Fruit fly (Drosophila melanogaster) whole organism, embryonic: Measurements from ENCODE around the gene osi.

Source experiments
- Adf1 ChIP-seq: fragments of 200-800 bp; sonication (Bioruptor generic); IDR thresholded peaks from 2 replicates; pipeline ENCODE4 v1.3.6; 2022; ENCODE audit warnings: missing biosample characterization, missing genetic modification characterization
- Asciz ChIP-seq: fragments of 200-800 bp; sonication (Bioruptor generic); optimal IDR thresholded peaks from 2 replicates; lab custom pipeline; 2017; ENCODE audit warnings: missing biosample characterization, mild to moderate bottlenecking, missing genetic modification characterization, missing genetic modification reagents
- CG10366 ChIP-seq: fragments of 200-800 bp; sonication (Bioruptor generic); IDR thresholded peaks from 2 replicates; pipeline ENCODE4 v1.3.6; 2022; ENCODE audit warnings: missing biosample characterization, missing genetic modification characterization
- CG11398 ChIP-seq: fragments of 200-800 bp; sonication (Bioruptor generic); optimal IDR thresholded peaks from 2 replicates; lab custom pipeline; 2016; ENCODE audit warnings: missing biosample characterization, missing genetic modification characterization
- CG11560 ChIP-seq: fragments of 200-800 bp; sonication (Bioruptor generic); IDR thresholded peaks from 3 replicates; pipeline ENCODE4 v1.3.6; 2022; ENCODE audit warnings: missing biosample characterization, missing genetic modification characterization
- CG12391 ChIP-seq: fragments of 200-800 bp; sonication (Bioruptor generic); optimal IDR thresholded peaks from 3 replicates; lab custom pipeline; 2018; ENCODE audit warnings: missing biosample characterization, mild to moderate bottlenecking, missing genetic modification characterization, moderate library complexity
- CG13894 ChIP-seq: fragments of 200-800 bp; sonication (Bioruptor generic); optimal IDR thresholded peaks from 3 replicates; lab custom pipeline; 2018; ENCODE audit warnings: missing biosample characterization, mild to moderate bottlenecking, missing genetic modification characterization, moderate library complexity
- CG14965 ChIP-seq: fragments of 200-800 bp; sonication (Bioruptor generic); optimal IDR thresholded peaks from 2 replicates; lab custom pipeline; 2016; ENCODE audit warnings: missing biosample characterization, missing genetic modification characterization, borderline replicate concordance
- CG15073 ChIP-seq: fragments of 200-800 bp; sonication (Bioruptor generic); optimal IDR thresholded peaks from 2 replicates; lab custom pipeline; 2016; ENCODE audit warnings: missing biosample characterization, missing genetic modification characterization
- CG1602 ChIP-seq: fragments of 200-800 bp; sonication (Bioruptor generic); optimal IDR thresholded peaks from 3 replicates; lab custom pipeline; 2016; ENCODE audit warnings: missing biosample characterization, missing genetic modification characterization
- CG18262 ChIP-seq: fragments of 200-800 bp; optimal IDR thresholded peaks from 3 replicates; lab custom pipeline; 2019; ENCODE audit warnings: missing biosample characterization, mild to moderate bottlenecking, missing genetic modification characterization, moderate library complexity
- CG2678 ChIP-seq: fragments of 200-800 bp; sonication (Bioruptor generic); optimal IDR thresholded peaks from 3 replicates; lab custom pipeline; 2019; ENCODE audit warnings: missing biosample characterization, mild to moderate bottlenecking, missing genetic modification characterization, moderate library complexity
- CG2712 ChIP-seq: fragments of 200-800 bp; optimal IDR thresholded peaks from 3 replicates; lab custom pipeline; 2019; ENCODE audit warnings: missing biosample characterization, mild to moderate bottlenecking, missing genetic modification characterization, moderate library complexity
- CG32772 ChIP-seq: fragments of 200-800 bp; sonication (Bioruptor generic); IDR thresholded peaks from 2 replicates; pipeline ENCODE4 v1.3.6; 2022; ENCODE audit warnings: missing biosample characterization, missing genetic modification characterization
- CG34376 ChIP-seq: fragments of 200-800 bp; sonication (Bioruptor generic); optimal IDR thresholded peaks from 2 replicates; lab custom pipeline; 2018; ENCODE audit warnings: missing biosample characterization, mild to moderate bottlenecking, missing genetic modification characterization
- CG5180 ChIP-seq: fragments of 200-800 bp; sonication (Bioruptor generic); optimal IDR thresholded peaks from 3 replicates; lab custom pipeline; 2017; ENCODE audit warnings: missing biosample characterization, missing genetic modification characterization, mild to moderate bottlenecking, moderate library complexity, missing genetic modification reagents
- CG6654 ChIP-seq: fragments of 200-800 bp; sonication (Bioruptor generic); optimal IDR thresholded peaks from 2 replicates; lab custom pipeline; 2017; ENCODE audit warnings: missing biosample characterization, mild to moderate bottlenecking, missing genetic modification characterization
- CG7745 ChIP-seq: fragments of 200-800 bp; sonication (Bioruptor generic); optimal IDR thresholded peaks from 2 replicates; lab custom pipeline; 2018; ENCODE audit warnings: missing biosample characterization, mild to moderate bottlenecking, missing genetic modification characterization, moderate library complexity
- D19A ChIP-seq: fragments of 200-800 bp; optimal IDR thresholded peaks from 3 replicates; lab custom pipeline; 2019; ENCODE audit warnings: missing biosample characterization, mild to moderate bottlenecking, missing genetic modification characterization, moderate library complexity
- Eip74EF ChIP-seq, 2 experiments: fragments of 200-800 bp in 1 of 2; fragments of >200 bp in 1 of 2; sonication (Bioruptor generic) in 1 of 2; optimal IDR thresholded peaks; 2 replicates each; lab custom pipeline; 2017 to 2019; ENCODE audit warnings: missing biosample characterization in 2 of 2, missing genetic modification characterization in 2 of 2, mild to moderate bottlenecking in 1 of 2, moderate library complexity in 1 of 2
- Ets65A ChIP-seq: fragments of 200-800 bp; sonication (Bioruptor generic); peaks from one replicate; lab custom pipeline; 2016; ENCODE audit warnings: missing biosample characterization, missing genetic modification characterization
- Ets97D ChIP-seq: fragments of 200-800 bp; sonication (Bioruptor generic); optimal IDR thresholded peaks from 3 replicates; lab custom pipeline; 2016; ENCODE audit warnings: missing biosample characterization, missing genetic modification characterization
- Gug ChIP-seq: fragments of 200-800 bp; sonication (Bioruptor generic); IDR thresholded peaks from 4 replicates; pipeline ENCODE4 v1.3.6; 2022; ENCODE audit warnings: missing biosample characterization, missing genetic modification characterization
- Hmr ChIP-seq: fragments of 200-800 bp; sonication (Bioruptor generic); optimal IDR thresholded peaks from 3 replicates; lab custom pipeline; 2017; ENCODE audit warnings: mild to moderate bottlenecking, missing biosample characterization, missing genetic modification reagents, missing genetic modification characterization
- Nf-YC ChIP-seq: fragments of 200-800 bp; optimal IDR thresholded peaks from 3 replicates; lab custom pipeline; 2019; ENCODE audit warnings: missing biosample characterization, mild to moderate bottlenecking, missing genetic modification characterization, moderate library complexity
- Oaz ChIP-seq: fragments of 200-800 bp; sonication (Bioruptor generic); IDR thresholded peaks from 2 replicates; pipeline ENCODE4 v1.3.6; 2022; ENCODE audit warnings: missing biosample characterization, missing genetic modification characterization
- PHDP ChIP-seq: fragments of 200-800 bp; sonication (Bioruptor generic); optimal IDR thresholded peaks from 3 replicates; lab custom pipeline; 2018; ENCODE audit warnings: missing biosample characterization, mild to moderate bottlenecking, missing genetic modification characterization, moderate library complexity
- Ptx1 ChIP-seq: fragments of 200-800 bp; sonication (Bioruptor generic); IDR thresholded peaks from 2 replicates; pipeline ENCODE4 v1.3.6; 2022; ENCODE audit warnings: missing biosample characterization, missing genetic modification characterization
- Rfx ChIP-seq: fragments of 200-800 bp; sonication (Bioruptor generic); IDR thresholded peaks from 2 replicates; pipeline ENCODE4 v1.3.6; 2022; ENCODE audit warnings: missing biosample characterization, missing genetic modification characterization
- TFAM ChIP-seq: fragments of 200-800 bp; sonication (Bioruptor generic); optimal IDR thresholded peaks from 2 replicates; lab custom pipeline; 2017; ENCODE audit warnings: missing biosample characterization, missing genetic modification characterization, inconsistent platforms
- bbx ChIP-seq: fragments of 200-800 bp; sonication (Bioruptor generic); IDR thresholded peaks from 2 replicates; pipeline ENCODE4 v1.3.6; 2022; ENCODE audit warnings: missing biosample characterization, missing genetic modification characterization; ENCODE audit not compliant: partially characterized antibody
- cato ChIP-seq: fragments of 200-800 bp; sonication (Bioruptor generic); optimal IDR thresholded peaks from 2 replicates; lab custom pipeline; 2016; ENCODE audit warnings: missing biosample characterization, missing genetic modification characterization, borderline replicate concordance
- ci ChIP-seq: fragments of 200-800 bp; sonication (Bioruptor generic); IDR thresholded peaks from 3 replicates; pipeline ENCODE4 v1.3.6; 2022; ENCODE audit warnings: missing biosample characterization, missing genetic modification characterization
- dmrt11E ChIP-seq: fragments of 200-800 bp; sonication (Bioruptor generic); optimal IDR thresholded peaks from 3 replicates; lab custom pipeline; 2018; ENCODE audit warnings: missing biosample characterization, mild to moderate bottlenecking, missing genetic modification characterization, moderate library complexity
- dmrt99B ChIP-seq: fragments of 200-800 bp; sonication (Bioruptor generic); optimal IDR thresholded peaks from 2 replicates; lab custom pipeline; 2018; ENCODE audit warnings: missing biosample characterization, mild to moderate bottlenecking, missing genetic modification characterization, moderate library complexity
- esg ChIP-seq: fragments of 200-800 bp; sonication (Bioruptor generic); conservative IDR thresholded peaks from 2 replicates; pipeline ENCODE4 v1.3.6; 2022; ENCODE audit warnings: missing biosample characterization, missing genetic modification characterization
- fd3F ChIP-seq: fragments of 200-800 bp; sonication (Bioruptor generic); optimal IDR thresholded peaks from 2 replicates; lab custom pipeline; 2018; ENCODE audit warnings: missing biosample characterization, mild to moderate bottlenecking, missing genetic modification characterization, moderate library complexity
- grau ChIP-seq: fragments of 200-800 bp; optimal IDR thresholded peaks from 3 replicates; lab custom pipeline; 2019; ENCODE audit warnings: missing biosample characterization, mild to moderate bottlenecking, missing genetic modification characterization, moderate library complexity
- gro ChIP-seq: fragments of 200-800 bp; sonication (Bioruptor generic); optimal IDR thresholded peaks from 2 replicates; lab custom pipeline; 2016; ENCODE audit warnings: missing biosample characterization, missing genetic modification characterization
- gsb-n ChIP-seq: fragments of 200-800 bp; sonication (Bioruptor generic); optimal IDR thresholded peaks from 3 replicates; lab custom pipeline; 2018; ENCODE audit warnings: missing biosample characterization, mild to moderate bottlenecking, missing genetic modification characterization
- insv ChIP-seq, 2 experiments: fragments of 200-800 bp; sonication (Bioruptor generic); optimal IDR thresholded peaks; 3 replicates each; lab custom pipeline; 2016 to 2018; ENCODE audit warnings: missing biosample characterization in 2 of 2, missing genetic modification characterization in 2 of 2
- lola ChIP-seq, 3 experiments: fragments of >200 bp in 2 of 3; fragments of 200-800 bp in 1 of 3; sonication (Bioruptor generic) in 1 of 3; optimal IDR thresholded peaks; 2 replicates each; lab custom pipeline; 2017 to 2019; ENCODE audit warnings: missing biosample characterization in 3 of 3, missing genetic modification characterization in 3 of 3, mild to moderate bottlenecking in 1 of 3, moderate library complexity in 1 of 3
- nmo ChIP-seq: fragments of 200-800 bp; sonication (Bioruptor generic); optimal IDR thresholded peaks from 2 replicates; lab custom pipeline; 2018; ENCODE audit warnings: missing biosample characterization, mild to moderate bottlenecking, missing genetic modification characterization, moderate library complexity
- phol ChIP-seq: fragments of 200-800 bp; sonication (Bioruptor generic); optimal IDR thresholded peaks from 3 replicates; lab custom pipeline; 2018; ENCODE audit warnings: missing biosample characterization, mild to moderate bottlenecking, missing genetic modification characterization, moderate library complexity
- row ChIP-seq: fragments of 200-800 bp; sonication (Bioruptor generic); IDR thresholded peaks from 3 replicates; pipeline ENCODE4 v1.3.6; 2022; ENCODE audit warnings: missing biosample characterization, missing genetic modification characterization
- sens ChIP-seq: fragments of 200-800 bp; sonication (Bioruptor generic); peaks from one replicate; lab custom pipeline; 2016; ENCODE audit warnings: missing biosample characterization, missing genetic modification characterization
- slp2 ChIP-seq: fragments of 200-800 bp; sonication (Bioruptor generic); optimal IDR thresholded peaks from 2 replicates; lab custom pipeline; 2016; ENCODE audit warnings: missing biosample characterization, missing genetic modification characterization
- trem ChIP-seq: fragments of 200-800 bp; optimal IDR thresholded peaks from 3 replicates; lab custom pipeline; 2019; ENCODE audit warnings: missing biosample characterization, mild to moderate bottlenecking, missing genetic modification characterization, moderate library complexity
- trh ChIP-seq: fragments of 200-800 bp; sonication (Bioruptor generic); optimal IDR thresholded peaks from 2 replicates; lab custom pipeline; 2016; ENCODE audit warnings: missing biosample characterization, missing genetic modification characterization
- zfh1 ChIP-seq: fragments of 200-800 bp; sonication (Bioruptor generic); IDR thresholded peaks from 3 replicates; pipeline ENCODE4 v1.3.6; 2022; ENCODE audit warnings: missing biosample characterization, missing genetic modification characterization

Gene osi

DNA sequence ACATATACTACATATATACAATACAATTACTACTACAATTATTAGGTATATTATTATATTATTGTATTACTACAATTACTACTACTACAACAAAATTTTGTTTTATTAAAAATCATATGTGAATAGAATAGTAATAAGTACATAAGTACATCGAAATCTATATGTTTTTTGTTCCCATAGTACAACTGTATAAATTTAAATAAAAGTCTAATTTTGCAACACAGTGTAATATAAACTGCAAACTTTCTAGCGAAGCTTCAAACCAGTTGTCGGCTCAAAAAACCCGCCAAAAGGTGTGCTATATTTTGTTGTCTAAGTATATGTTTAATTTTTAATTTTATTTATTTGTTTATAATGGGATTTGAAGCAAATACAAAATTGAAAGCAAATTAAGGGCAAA lies 28.2 kb downstream of the osi start (continued):
- TF ChIP-seq TFAM (GFP tag; lab: Kevin White, UChicago) (no peak), bbx (GFP tag; lab: Robert Waterston, UW) (no peak), phol (tag; lab: Kevin White, UChicago) (peak; percentile 29), Rfx (GFP tag; lab: Robert Waterston, UW) (0 out of 2 replicates have a peak, but pooled peaks have one; percentile 41), Hmr (GFP tag; lab: Kevin White, UChicago) (no peak), trem (tag; lab: Kevin White, UChicago) (peak; percentile 20), CG13894 (tag; lab: Kevin White, UChicago) (no peak), Asciz (no peak), Eip74EF (GFP tag; optimal IDR thresholded peaks at IDR 0.05; lab: Kevin White, UChicago) (peak in 1 of 2 experiments; percentile 33), dmrt11E (tag; lab: Kevin White, UChicago) (peak; percentile 17), lola (GFP tag; optimal IDR thresholded peaks at IDR 0.05; lab: Kevin White, UChicago) (peak in 1 of 3 experiments; percentile 37), nmo (GFP tag; lab: Kevin White, UChicago) (peak; percentile 27), CG15073 (GFP tag; lab: Kevin White, UChicago) (no peak), grau (tag; lab: Kevin White, UChicago) (peak; percentile 34), Oaz (GFP tag; lab: Robert Waterston, UW) (no peak), CG14965 (GFP tag; lab: Kevin White, UChicago) (no peak), Ets65A (GFP tag; lab: Kevin White, UChicago) (peak; percentile 38), CG12391 (tag; lab: Kevin White, UChicago) (peak; percentile 37), trh (GFP tag; lab: Kevin White, UChicago) (no peak), Gug (GFP tag; lab: Robert Waterston, UW) (no peak), CG5180 (GFP tag; lab: Kevin White, UChicago) (no peak), Adf1 (GFP tag; lab: Robert Waterston, UW) (no peak), insv (GFP tag; optimal IDR thresholded peaks at IDR 0.05; lab: Kevin White, UChicago) (no peak), PHDP (tag; lab: Kevin White, UChicago) (peak; percentile 41), fd3F (GFP tag; lab: Kevin White, UChicago) (no peak), CG11398 (no peak), CG2678 (tag; lab: Kevin White, UChicago) (peak; percentile 19), row (GFP tag; lab: Robert Waterston, UW) (peak; percentile 51; the same call in 2 of the 3 replicates), CG18262 (tag; lab: Kevin White, UChicago) (peak; percentile 22), cato (GFP tag; lab: Kevin White, UChicago) (no peak), zfh1 (no peak), D19A (peak; percentile 25)

DNA sequence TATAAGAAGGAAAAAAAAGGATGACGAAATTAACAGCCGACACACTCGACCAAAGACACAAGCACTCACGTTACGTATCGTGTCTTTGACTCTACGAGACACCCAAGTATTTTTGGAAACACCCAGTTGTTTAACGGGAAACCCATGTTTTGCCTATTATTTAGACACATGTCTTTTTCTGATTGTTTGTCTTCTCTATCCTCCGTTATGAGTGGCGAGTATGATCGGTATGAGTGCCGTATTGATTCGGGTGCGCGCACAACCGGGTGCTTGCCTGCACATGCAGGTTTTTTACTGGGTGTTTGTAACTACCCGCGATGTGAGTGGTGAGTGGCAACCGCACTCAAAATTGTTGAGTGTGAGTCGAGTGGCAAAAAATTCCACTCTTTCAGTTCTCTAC lies 28.7 kb downstream of the osi start:
- TF ChIP-seq ci (GFP tag; lab: Robert Waterston, UW): no peak; the same call in 2 of the 3 replicates
- no peak for TF ChIP-seq CG34376 (GFP tag; lab: Kevin White, UChicago)
- TF ChIP-seq insv (GFP tag; optimal IDR thresholded peaks at IDR 0.05; lab: Kevin White, UChicago): no peak
- TF ChIP-seq Ptx1 (GFP tag; lab: Robert Waterston, UW): no peak
- no peak for TF ChIP-seq Nf-YC (tag; lab: Kevin White, UChicago)
- no peak for TF ChIP-seq dmrt99B (tag; lab: Kevin White, UChicago)
- TF ChIP-seq esg (GFP tag; lab: Robert Waterston, UW): no peak
- TF ChIP-seq CG2712 (tag; lab: Kevin White, UChicago): no peak
- TF ChIP-seq CG6654: no peak
- no peak for TF ChIP-seq slp2 (GFP tag; lab: Kevin White, UChicago)
- no peak for TF ChIP-seq CG32772
- peak; percentile 78 for TF ChIP-seq Ets65A (GFP tag; lab: Kevin White, UChicago)
- no peak for TF ChIP-seq lola (GFP tag; optimal IDR thresholded peaks at IDR 0.05; lab: Kevin White, UChicago)
- no peak for TF ChIP-seq gro (GFP tag; lab: Kevin White, UChicago)
- TF ChIP-seq CG7745 (tag; lab: Kevin White, UChicago): no peak
- no peak for TF ChIP-seq D19A
- no peak for TF ChIP-seq CG1602 (GFP tag; lab: Kevin White, UChicago)
- no peak for TF ChIP-seq sens (GFP tag; lab: Kevin White, UChicago)
- peak; percentile 9; the same call in 1 of the 2 replicates for TF ChIP-seq CG10366 (GFP tag; lab: Robert Waterston, UW)
- TF ChIP-seq CG11560 (tag; lab: Robert Waterston, UW): no peak
- no peak for TF ChIP-seq gsb-n (tag; lab: Kevin White, UChicago)
- no peak for TF ChIP-seq Ets97D
